Fruit fly (Drosophila melanogaster) whole organism, pupa: ENCODE results near the gene RabGGTb.

Source experiments
- CG12605 ChIP-seq: fragments of 200-800 bp; sonication (Bioruptor generic); IDR thresholded peaks from 2 replicates; pipeline ENCODE4 v1.3.6; 2022; ENCODE audit warnings: missing biosample characterization, missing genetic modification characterization
- CG8159 ChIP-seq: fragments of 200-800 bp; sonication (Bioruptor generic); optimal IDR thresholded peaks from 3 replicates; lab custom pipeline; 2018; ENCODE audit warnings: missing biosample characterization, mild to moderate bottlenecking, missing genetic modification characterization, moderate library complexity
- EcR ChIP-seq: fragments of 200-800 bp; sonication (Bioruptor generic); optimal IDR thresholded peaks from 3 replicates; lab custom pipeline; 2019; ENCODE audit warnings: missing biosample characterization, missing genetic modification characterization, mild to moderate bottlenecking, moderate library complexity, missing genetic modification reagents
- Pif1B ChIP-seq: fragments of 200-800 bp; sonication (Bioruptor generic); optimal IDR thresholded peaks from 3 replicates; lab custom pipeline; 2016; ENCODE audit warnings: missing biosample characterization, missing genetic modification characterization
- gl ChIP-seq: fragments of 200-800 bp; sonication (Bioruptor generic); optimal IDR thresholded peaks from 2 replicates; lab custom pipeline; 2018; ENCODE audit warnings: missing biosample characterization, mild to moderate bottlenecking, missing genetic modification characterization

dm6 chr2L:2882968-2883702 lies 4.2 kb downstream of the RabGGTb start:
- TF ChIP-seq CG8159 (tag; lab: Kevin White, UChicago), result no peak
- no peak for TF ChIP-seq EcR (GFP tag; lab: Kevin White, UChicago)
- no peak for TF ChIP-seq CG12605 (GFP tag; lab: Robert Waterston, UW)
- no peak for TF ChIP-seq Pif1B (GFP tag; lab: Kevin White, UChicago)
- TF ChIP-seq gl (tag; lab: Kevin White, UChicago), result no peak
